Fruit fly (Drosophila melanogaster): ENCODE measurements around the gene Lar.

Lar gene

DNA sequence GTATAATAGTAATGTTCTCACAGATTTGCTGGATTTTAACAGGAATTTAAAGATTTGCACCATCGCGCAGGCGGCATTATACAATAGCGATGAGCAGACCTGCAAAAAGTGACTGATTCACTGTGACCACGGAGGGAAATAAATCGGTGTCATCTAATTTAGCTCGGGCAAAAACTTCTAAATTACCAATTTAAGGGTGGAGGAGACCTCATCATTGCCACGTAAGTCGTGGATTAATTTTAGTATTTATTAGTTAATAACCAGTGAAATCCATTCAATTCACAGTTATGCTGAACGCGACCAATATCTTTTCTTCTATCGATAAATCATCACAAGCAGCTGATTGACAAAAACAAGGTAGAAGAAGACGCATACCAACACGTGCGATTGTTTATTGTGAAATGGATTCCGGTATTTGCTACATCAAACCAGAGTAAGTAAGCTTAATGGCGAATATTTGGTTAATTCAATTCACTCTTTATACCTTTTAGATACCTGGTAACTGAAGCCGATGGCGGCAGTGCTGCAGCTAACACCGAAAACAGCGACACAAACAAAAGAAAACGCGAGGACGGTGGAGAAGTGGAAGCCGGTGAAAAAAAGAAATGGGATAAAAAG, 172.2 kb downstream of the Lar start, which contains the start of the genes CG10628 and Dus3 (continued):
- TF ChIP-seq Hr51 (GFP tag; optimal IDR thresholded peaks at IDR 0.05) (peak; percentile 89 to 93), CG2202 (tag; optimal IDR thresholded peaks at IDR 0.05) (peak; percentile 67), Bdp1 (GFP tag; optimal IDR thresholded peaks at IDR 0.05) (peak; percentile 84), en (GFP tag; optimal IDR thresholded peaks at IDR 0.05) (peak; percentile 83), ATbp (GFP tag; optimal IDR thresholded peaks at IDR 0.05) (peak; percentile 72), sim (GFP tag; IDR thresholded peaks at IDR 0.05) (peak; percentile 69; the same call in 1 of the 2 replicates), CG1602 (GFP tag; optimal IDR thresholded peaks at IDR 0.05) (peak; percentile 90), pb (GFP tag; optimal IDR thresholded peaks at IDR 0.05) (peak; percentile 84), cas (GFP tag; IDR thresholded peaks at IDR 0.05) (peak; percentile 91), hth (optimal IDR thresholded peaks at IDR 0.05) (no peak), cg (GFP tag; optimal IDR thresholded peaks at IDR 0.05) (no peak), CG11085 (GFP tag; IDR thresholded peaks at IDR 0.05) (peak; percentile 88), CG30403 (GFP tag; optimal IDR thresholded peaks at IDR 0.05) (peak; percentile 95), CG15269 (tag; optimal IDR thresholded peaks at IDR 0.05) (peak; percentile 88), H15 (GFP tag; IDR thresholded peaks at IDR 0.05) (peak; percentile 89), CG10979 (tag; optimal IDR thresholded peaks at IDR 0.05) (peak; percentile 86), Dek (tag; optimal IDR thresholded peaks at IDR 0.05) (peak; percentile 82), pzg (GFP tag; optimal IDR thresholded peaks at IDR 0.05) (peak; percentile 73), gro (GFP tag; optimal IDR thresholded peaks at IDR 0.05) (peak; percentile 95), CG6765 (GFP tag; optimal IDR thresholded peaks at IDR 0.05) (peak; percentile 66), CG14667 (GFP tag; IDR thresholded peaks at IDR 0.05) (peak; percentile 83), CG3995 (GFP tag; optimal IDR thresholded peaks at IDR 0.05) (peak; percentile 100), CG2129 (GFP tag; IDR thresholded peaks at IDR 0.05; ENCODE audit: partially characterized antibody) (no peak; the same call in 1 of the 2 replicates), prd (optimal IDR thresholded peaks at IDR 0.05) (no peak), prd (GFP tag; IDR thresholded peaks at IDR 0.05) (peak; percentile 95), D19B (GFP tag; optimal IDR thresholded peaks at IDR 0.05) (peak; percentile 72), wor (GFP tag; IDR thresholded peaks at IDR 0.05) (peak; percentile 71), CG6175 (GFP tag; IDR thresholded peaks at IDR 0.05) (peak; percentile 71; the same call in 2 of the 3 replicates), amos (GFP tag; IDR thresholded peaks at IDR 0.05; ENCODE audit: partially characterized antibody) (peak; percentile 47; the same call in 1 of the 2 replicates), zf30C (GFP tag; optimal IDR thresholded peaks at IDR 0.05) (no peak), mld (GFP tag; IDR thresholded peaks at IDR 0.05; ENCODE audit: partially characterized antibody) (no peak), jing (GFP tag; optimal IDR thresholded peaks at IDR 0.05) (peak; percentile 83), tio (GFP tag; optimal IDR thresholded peaks at IDR 0.05) (no peak), Blimp-1 (GFP tag; optimal IDR thresholded peaks at IDR 0.05) (peak; percentile 85), dan (GFP tag; IDR thresholded peaks at IDR 0.05) (peak; percentile 67), Lpt (GFP tag; optimal IDR thresholded peaks at IDR 0.05) (no peak), sisA (GFP tag; IDR thresholded peaks at IDR 0.05) (peak; percentile 92), Myb (GFP tag; optimal IDR thresholded peaks at IDR 0.05) (peak; percentile 73), sob (GFP tag; IDR thresholded peaks at IDR 0.05) (peak; percentile 94), CG15479 (GFP tag; optimal IDR thresholded peaks at IDR 0.05) (peak; percentile 72), CG4328 (GFP tag; optimal IDR thresholded peaks at IDR 0.05) (peak; percentile 83), wdn (GFP tag; IDR thresholded peaks at IDR 0.05) (peak; percentile 92), kay (GFP tag; optimal IDR thresholded peaks at IDR 0.05) (peak; percentile 86), CG4820 (GFP tag; optimal IDR thresholded peaks at IDR 0.05) (peak; percentile 90), CG31388 (GFP tag; optimal IDR thresholded peaks at IDR 0.05) (peak; percentile 79), dpn (GFP tag; optimal IDR thresholded peaks at IDR 0.05) (peak; percentile 95), CG9609 (GFP tag; optimal IDR thresholded peaks at IDR 0.05) (peak; percentile 94), CG4617 (GFP tag; optimal IDR thresholded peaks at IDR 0.05; ENCODE audit: borderline replicate concordance) (peak; percentile 82), schlank (tag; optimal IDR thresholded peaks at IDR 0.05) (peak; percentile 75), br (optimal IDR thresholded peaks at IDR 0.05) (no peak)

Data from whole organism, embryonic.